Worm (Caenorhabditis elegans): ENCODE measurements around the gene Y57G11C.48.

ce11 chrIV:14960061-14960460 lies 15.9 kb upstream of the Y57G11C.48 start:
- TF ChIP-seq ref-1 (GFP tag; conservative IDR thresholded peaks at IDR 0.05) (no peak), ztf-29 (GFP tag; IDR thresholded peaks at IDR 0.05) (no peak), klf-2 (GFP tag; conservative IDR thresholded peaks at IDR 0.05) (no peak), tab-1 (GFP tag; IDR thresholded peaks at IDR 0.05) (no peak), ztf-23 (GFP tag; IDR thresholded peaks at IDR 0.05) (no peak), med-1 (GFP tag; optimal IDR thresholded peaks at IDR 0.05; ENCODE audit: insufficient read depth) (no peak), flt-1 (GFP tag; IDR thresholded peaks at IDR 0.05) (no peak), cog-1 (tag; optimal IDR thresholded peaks at IDR 0.05) (no peak)
